Worm (Caenorhabditis elegans) whole organism, L1 larva: Measurements from ENCODE around the gene rps-14.

ENCODE experiments used
- C04F5.9 ChIP-seq: sonication (generic microtip); optimal IDR thresholded peaks from 2 replicates; lab custom pipeline; 2016; ENCODE audit warnings: missing genetic modification characterization, missing compliant biosample characterization
- alr-1 ChIP-seq: fragments of 200-800 bp; sonication (Bioruptor generic); optimal IDR thresholded peaks from 2 replicates; lab custom pipeline; 2018; ENCODE audit warnings: borderline replicate concordance, mild to moderate bottlenecking, missing genetic modification characterization, missing compliant biosample characterization
- ceh-63 ChIP-seq: fragments of 200-800 bp; sonication (Bioruptor generic); optimal IDR thresholded peaks from 2 replicates; lab custom pipeline; 2018; ENCODE audit warnings: mild to moderate bottlenecking, missing genetic modification characterization, missing compliant biosample characterization
- ceh-8 ChIP-seq: fragments of 200-800 bp; sonication (Bioruptor generic); optimal IDR thresholded peaks from 2 replicates; lab custom pipeline; 2018; ENCODE audit warnings: mild to moderate bottlenecking, missing genetic modification characterization, moderate library complexity, missing compliant biosample characterization
- efl-1 ChIP-seq, 4 experiments: fragments of 150-350 bp; optimal IDR thresholded peaks in 3 of 4; peaks in 1 of 4; 1 replicate in 1 of 4; 2 replicates in 3 of 4; lab custom pipeline; 2014; ENCODE audit warnings: missing biosample characterization in 2 of 4, missing genetic modification characterization in 2 of 4, missing genetic modification reagents in 2 of 4
- egl-13 ChIP-seq: sonication (generic microtip); optimal IDR thresholded peaks from 2 replicates; lab custom pipeline; 2016; ENCODE audit warnings: missing genotype, missing genetic modification reagents, missing genetic modification characterization, missing compliant biosample characterization
- elt-3 ChIP-seq, 6 experiments: fragments of 150-350 bp in 1 of 6; sonication (generic microtip); optimal IDR thresholded peaks; 2 replicates each; lab custom pipeline; 2017 to 2018; ENCODE audit warnings: missing biosample characterization in 6 of 6, missing genetic modification characterization in 6 of 6, inconsistent platforms in 1 of 6
- fkh-10 ChIP-seq: sonication (generic microtip); optimal IDR thresholded peaks from 2 replicates; lab custom pipeline; 2017; ENCODE audit warnings: missing biosample characterization, missing genetic modification reagents, missing genetic modification characterization
- fkh-8 ChIP-seq: sonication (generic microtip); optimal IDR thresholded peaks from 2 replicates; lab custom pipeline; 2016; ENCODE audit warnings: mild to moderate bottlenecking, missing genetic modification characterization, missing compliant biosample characterization
- fos-1 ChIP-seq: fragments of 150-350 bp; optimal IDR thresholded peaks from 2 replicates; lab custom pipeline; 2014; ENCODE audit warnings: missing biosample characterization, missing genetic modification characterization
- grh-1 ChIP-seq: fragments of 200-800 bp; sonication (Bioruptor generic); IDR thresholded peaks from 2 replicates; pipeline ENCODE4 v1.3.6; 2022; ENCODE audit warnings: missing genetic modification reagents, missing genetic modification characterization, missing compliant biosample characterization
- hlh-4 ChIP-seq: sonication (generic microtip); optimal IDR thresholded peaks from 2 replicates; lab custom pipeline; 2016; ENCODE audit warnings: mild to moderate bottlenecking, missing genetic modification characterization, missing compliant biosample characterization
- jun-1 ChIP-seq: fragments of 150-350 bp; optimal IDR thresholded peaks from 2 replicates; lab custom pipeline; 2014; ENCODE audit warnings: missing biosample characterization, missing genetic modification reagents, missing genetic modification characterization
- lin-14 ChIP-seq: fragments of 200-800 bp; sonication (Bioruptor generic); optimal IDR thresholded peaks from 2 replicates; lab custom pipeline; 2018; ENCODE audit warnings: mild to moderate bottlenecking, missing genetic modification characterization, moderate library complexity, missing compliant biosample characterization
- lin-35 ChIP-seq, 2 experiments: fragments of 150-350 bp; optimal IDR thresholded peaks; 2 replicates each; lab custom pipeline; 2014; ENCODE audit warnings: missing biosample characterization in 2 of 2, missing genetic modification characterization in 2 of 2, missing genetic modification reagents in 2 of 2
- lin-39 ChIP-seq: fragments of 150-350 bp; optimal IDR thresholded peaks from 2 replicates; lab custom pipeline; 2014; ENCODE audit warnings: missing biosample characterization, missing genetic modification reagents, missing genetic modification characterization
- lsy-2 ChIP-seq, 2 experiments: fragments of 150-350 bp; optimal IDR thresholded peaks; 2 replicates each; lab custom pipeline; 2014; ENCODE audit warnings: missing biosample characterization in 2 of 2, missing genetic modification characterization in 2 of 2
- mdl-1 ChIP-seq, 2 experiments: fragments of 150-350 bp; optimal IDR thresholded peaks; 2 replicates each; lab custom pipeline; 2014 to 2017; ENCODE audit warnings: missing biosample characterization in 2 of 2, missing genetic modification characterization in 2 of 2, inconsistent platforms in 1 of 2
- nhr-12 ChIP-seq: sonication (generic microtip); optimal IDR thresholded peaks from 2 replicates; lab custom pipeline; 2017; ENCODE audit warnings: missing biosample characterization, missing genetic modification characterization
- nhr-19 ChIP-seq: fragments of 200-800 bp; sonication (Bioruptor generic); conservative IDR thresholded peaks from 2 replicates; pipeline ENCODE4 v1.3.6; 2022; ENCODE audit warnings: missing genetic modification characterization, missing compliant biosample characterization
- nhr-20 ChIP-seq: sonication (generic microtip); optimal IDR thresholded peaks from 2 replicates; lab custom pipeline; 2016; ENCODE audit warnings: mild to moderate bottlenecking, missing genetic modification characterization, missing compliant biosample characterization
- nhr-237 ChIP-seq: fragments of 150-350 bp; optimal IDR thresholded peaks from 2 replicates; lab custom pipeline; 2014; ENCODE audit warnings: missing biosample characterization, missing genetic modification characterization
- nhr-71 ChIP-seq: sonication (generic microtip); optimal IDR thresholded peaks from 2 replicates; lab custom pipeline; 2016; ENCODE audit warnings: mild to moderate bottlenecking, missing genetic modification characterization, moderate library complexity, missing compliant biosample characterization
- nhr-76 ChIP-seq: sonication (generic microtip); optimal IDR thresholded peaks from 2 replicates; lab custom pipeline; 2017; ENCODE audit warnings: missing biosample characterization, missing genetic modification characterization
- nhr-77 ChIP-seq: fragments of 150-350 bp; optimal IDR thresholded peaks from 2 replicates; lab custom pipeline; 2014; ENCODE audit warnings: missing biosample characterization, missing genetic modification characterization
- nhr-84 ChIP-seq: sonication (generic microtip); optimal IDR thresholded peaks from 2 replicates; lab custom pipeline; 2017; ENCODE audit warnings: missing biosample characterization, missing genetic modification characterization
- nhr-85 ChIP-seq: sonication (generic microtip); peaks from one replicate; lab custom pipeline; 2016; ENCODE audit warnings: missing genetic modification characterization, inconsistent platforms, missing compliant biosample characterization
- rnt-1 ChIP-seq: sonication (generic microtip); optimal IDR thresholded peaks from 2 replicates; lab custom pipeline; 2016; ENCODE audit warnings: mild to moderate bottlenecking, missing genetic modification characterization, moderate library complexity, missing compliant biosample characterization
- skn-1 ChIP-seq: fragments of 150-350 bp; optimal IDR thresholded peaks from 2 replicates; lab custom pipeline; 2014; ENCODE audit warnings: missing biosample characterization, missing genetic modification characterization
- snu-23 ChIP-seq: sonication (generic microtip); optimal IDR thresholded peaks from 2 replicates; lab custom pipeline; 2016; ENCODE audit warnings: missing genetic modification characterization, missing compliant biosample characterization
- sox-4 ChIP-seq: sonication (generic microtip); optimal IDR thresholded peaks from 2 replicates; lab custom pipeline; 2016; ENCODE audit warnings: missing genetic modification characterization, missing compliant biosample characterization
- sptf-1 ChIP-seq: fragments of 150-350 bp; optimal IDR thresholded peaks from 2 replicates; lab custom pipeline; 2014; ENCODE audit warnings: missing biosample characterization, missing genetic modification characterization
- sup-37 ChIP-seq: fragments of 200-800 bp; sonication (Bioruptor generic); optimal IDR thresholded peaks from 2 replicates; lab custom pipeline; 2018; ENCODE audit warnings: mild to moderate bottlenecking, missing genetic modification characterization, missing compliant biosample characterization
- tbx-2 ChIP-seq: sonication (generic microtip); optimal IDR thresholded peaks from 2 replicates; lab custom pipeline; 2016; ENCODE audit warnings: missing genetic modification characterization, missing compliant biosample characterization
- unc-30 ChIP-seq: sonication (generic microtip); optimal IDR thresholded peaks from 2 replicates; lab custom pipeline; 2017; ENCODE audit warnings: missing biosample characterization, missing genetic modification characterization
- unc-62 ChIP-seq: fragments of 150-350 bp; optimal IDR thresholded peaks from 2 replicates; lab custom pipeline; 2014; ENCODE audit warnings: missing biosample characterization, missing genetic modification reagents, missing genetic modification characterization
- unc-98 ChIP-seq: fragments of 200-800 bp; sonication (Bioruptor generic); IDR thresholded peaks from 2 replicates; pipeline ENCODE4 v1.3.6; 2022; ENCODE audit warnings: missing genetic modification characterization, missing compliant biosample characterization
- zag-1 ChIP-seq: fragments of 150-350 bp; optimal IDR thresholded peaks from 2 replicates; lab custom pipeline; 2014; ENCODE audit warnings: missing biosample characterization, missing genetic modification characterization
- zip-4 ChIP-seq: fragments of 200-800 bp; sonication (Bioruptor generic); optimal IDR thresholded peaks from 2 replicates; lab custom pipeline; 2018; ENCODE audit warnings: mild to moderate bottlenecking, missing genetic modification characterization, moderate library complexity, missing compliant biosample characterization
- ztf-4 ChIP-seq: fragments of 150-350 bp; optimal IDR thresholded peaks from 2 replicates; lab custom pipeline; 2014; ENCODE audit warnings: missing biosample characterization, missing genetic modification characterization

Gene rps-14

ce11 chrIII:7153747-7154238, 25.6 kb downstream of the rps-14 start, which contains the start of gene ogt-1 (continued):
- TF ChIP-seq fkh-8 (tag; lab: Kevin White, UChicago) (peak; percentile 46), nhr-237 (tag; lab: Kevin White, UChicago) (peak; percentile 77), nhr-76 (tag; lab: Kevin White, UChicago) (no peak), fkh-10 (GFP tag; lab: Kevin White, UChicago) (peak; percentile 61), efl-1 (optimal IDR thresholded peaks at IDR 0.05; lab: Kevin White, UChicago) (peak; percentile 83 to 91), efl-1 (GFP tag; optimal IDR thresholded peaks at IDR 0.05 in 1 of 2; lab: Kevin White, UChicago) (peak; percentile 61 to 94), unc-30 (tag; lab: Kevin White, UChicago) (no peak), nhr-85 (tag; lab: Kevin White, UChicago) (peak; percentile 96)

- TF ChIP-seq zip-4 (GFP tag; lab: Kevin White, UChicago) (no peak), fkh-10 (GFP tag; lab: Kevin White, UChicago) (no peak), unc-62 (GFP tag; lab: Kevin White, UChicago) (no peak), skn-1 (tag; lab: Kevin White, UChicago) (no peak), snu-23 (GFP tag; lab: Kevin White, UChicago) (peak; percentile 13), sup-37 (no peak), sptf-1 (tag; lab: Kevin White, UChicago) (no peak), lsy-2 (tag; optimal IDR thresholded peaks at IDR 0.05; lab: Kevin White, UChicago) (peak in 1 of 2 experiments; percentile 17), nhr-84 (no peak), C04F5.9 (tag; lab: Kevin White, UChicago) (no peak), elt-3 (tag; optimal IDR thresholded peaks at IDR 0.05; lab: Kevin White, UChicago) (no peak), ceh-63 (GFP tag; lab: Kevin White, UChicago) (no peak), nhr-71 (tag; lab: Kevin White, UChicago) (peak; percentile 23), ztf-4 (tag; lab: Kevin White, UChicago) (no peak), fos-1 (tag; lab: Kevin White, UChicago) (no peak), tbx-2 (tag; lab: Kevin White, UChicago) (no peak), nhr-12 (tag; lab: Kevin White, UChicago) (no peak), grh-1 (GFP tag; lab: Robert Waterston, UW) (peak; percentile 74), alr-1 (tag; lab: Kevin White, UChicago) (no peak), unc-98 (no peak), egl-13 (tag; lab: Kevin White, UChicago) (no peak), rnt-1 (tag; lab: Kevin White, UChicago) (no peak), zag-1 (no peak), jun-1 (no peak), lin-14 (peak; percentile 51), lin-35 (GFP tag; optimal IDR thresholded peaks at IDR 0.05; lab: Kevin White, UChicago) (no peak), mdl-1 (tag; optimal IDR thresholded peaks at IDR 0.05; lab: Kevin White, UChicago) (no peak), lin-39 (tag; lab: Kevin White, UChicago) (no peak), nhr-76 (tag; lab: Kevin White, UChicago) (no peak), nhr-19 (GFP tag; lab: Robert Waterston, UW) (peak; percentile 26; the same call in 1 of the 2 replicates), ceh-8 (GFP tag; lab: Kevin White, UChicago) (no peak), hlh-4 (tag; lab: Kevin White, UChicago) (no peak), efl-1 (optimal IDR thresholded peaks at IDR 0.05; lab: Kevin White, UChicago) (no peak), efl-1 (GFP tag; optimal IDR thresholded peaks at IDR 0.05 in 1 of 2; lab: Kevin White, UChicago) (no peak), nhr-20 (tag; lab: Kevin White, UChicago) (peak; percentile 17), nhr-85 (tag; lab: Kevin White, UChicago) (no peak), nhr-77 (tag; lab: Kevin White, UChicago) (no peak), sox-4 (tag; lab: Kevin White, UChicago) (no peak)
Measured at ce11 chrIII:7152569-7152968, 26.8 kb downstream of the rps-14 start.
